Worm (Caenorhabditis elegans) whole organism, L3 larva: ENCODE measurements around the gene K09C4.7.

Experiments
- ama-1 ChIP-seq: fragments of 150-350 bp; optimal IDR thresholded peaks from 2 replicates; lab custom pipeline; 2018
- ceh-28 ChIP-seq: fragments of 150-350 bp; optimal IDR thresholded peaks from 2 replicates; lab custom pipeline; 2014; ENCODE audit warnings: missing biosample characterization, missing genetic modification reagents, missing genetic modification characterization
- egl-5 ChIP-seq: fragments of 150-350 bp; optimal IDR thresholded peaks from 2 replicates; lab custom pipeline; 2017; ENCODE audit warnings: missing biosample characterization, missing genetic modification reagents, missing genetic modification characterization, inconsistent platforms
- elt-1 ChIP-seq: fragments of 150-350 bp; optimal IDR thresholded peaks from 2 replicates; lab custom pipeline; 2014; ENCODE audit warnings: missing biosample characterization, missing genetic modification characterization
- fkh-2 ChIP-seq: fragments of 150-350 bp; optimal IDR thresholded peaks from 2 replicates; lab custom pipeline; 2014; ENCODE audit warnings: missing biosample characterization, missing genetic modification reagents, missing genetic modification characterization
- fos-1 ChIP-seq: fragments of 150-350 bp; optimal IDR thresholded peaks from 2 replicates; lab custom pipeline; 2014; ENCODE audit warnings: missing biosample characterization, missing genetic modification characterization
- hmg-11 ChIP-seq: sonication (generic microtip); optimal IDR thresholded peaks from 2 replicates; lab custom pipeline; 2016; ENCODE audit warnings: missing genetic modification characterization, missing compliant biosample characterization
- mdl-1 ChIP-seq: fragments of 150-350 bp; optimal IDR thresholded peaks from 2 replicates; lab custom pipeline; 2014; ENCODE audit warnings: missing biosample characterization, missing genetic modification characterization
- mml-1 ChIP-seq: fragments of 150-350 bp; sonication (generic microtip); optimal IDR thresholded peaks from 3 replicates; lab custom pipeline; 2014; ENCODE audit warnings: missing biosample characterization, missing genetic modification characterization
- nhr-12 ChIP-seq: fragments of 150-350 bp; optimal IDR thresholded peaks from 2 replicates; lab custom pipeline; 2014; ENCODE audit warnings: missing biosample characterization, missing genetic modification characterization
- nhr-23 ChIP-seq: fragments of 150-350 bp; optimal IDR thresholded peaks from 2 replicates; lab custom pipeline; 2014; ENCODE audit warnings: missing biosample characterization, missing genetic modification reagents, missing genetic modification characterization
- nhr-237 ChIP-seq: fragments of 150-350 bp; optimal IDR thresholded peaks from 2 replicates; lab custom pipeline; 2014; ENCODE audit warnings: missing biosample characterization, missing genetic modification characterization
- nhr-25 ChIP-seq: sonication (generic microtip); optimal IDR thresholded peaks from 2 replicates; lab custom pipeline; 2017; ENCODE audit warnings: missing biosample characterization, missing genetic modification characterization
- nhr-67 ChIP-seq: fragments of 150-350 bp; optimal IDR thresholded peaks from 2 replicates; lab custom pipeline; 2014; ENCODE audit warnings: missing biosample characterization, missing genetic modification characterization
- nhr-76 ChIP-seq: fragments of 150-350 bp; sonication (generic microtip); optimal IDR thresholded peaks from 5 replicates; lab custom pipeline; 2014; ENCODE audit warnings: missing biosample characterization, missing genetic modification characterization
- skn-1 ChIP-seq: fragments of 150-350 bp; optimal IDR thresholded peaks from 2 replicates; lab custom pipeline; 2014; ENCODE audit warnings: missing biosample characterization, missing genetic modification characterization
- snpc-4 ChIP-seq: fragments of 150-350 bp; optimal IDR thresholded peaks from 2 replicates; lab custom pipeline; 2014; ENCODE audit warnings: missing biosample characterization, missing genetic modification characterization
- tbx-2 ChIP-seq: sonication (generic microtip); optimal IDR thresholded peaks from 2 replicates; lab custom pipeline; 2016; ENCODE audit warnings: mild to moderate bottlenecking, missing genetic modification characterization, missing compliant biosample characterization
- unc-62 ChIP-seq: fragments of 150-350 bp; sonication (generic microtip); optimal IDR thresholded peaks from 4 replicates; lab custom pipeline; 2014; ENCODE audit warnings: missing biosample characterization, missing genetic modification reagents, missing genetic modification characterization
- ztf-4 ChIP-seq: fragments of 150-350 bp; optimal IDR thresholded peaks from 2 replicates; lab custom pipeline; 2014; ENCODE audit warnings: missing biosample characterization, missing genetic modification characterization

Gene K09C4.7

ce11 chrX:3315014-3315413 is 42.3 kb downstream of the K09C4.7 start, which contains the start of gene ddr-2:
Gene ddr-2 (plus strand): TSS chrX:3315314.
- TF ChIP-seq snpc-4 = no peak
- TF ChIP-seq ceh-28 (tag; lab: Kevin White, UChicago) = no peak
- TF ChIP-seq mml-1 (tag; lab: Kevin White, UChicago) = no peak
- TF ChIP-seq fos-1 (tag; lab: Kevin White, UChicago) = no peak
- no peak for TF ChIP-seq unc-62
- no peak for TF ChIP-seq ama-1

ce11 chrX:3315891-3316657 is 43.4 kb downstream of the K09C4.7 start:
- TF ChIP-seq fkh-2 (tag; lab: Kevin White, UChicago) = no peak
- peak; percentile 53 for TF ChIP-seq egl-5 (tag; lab: Kevin White, UChicago)

- TF ChIP-seq nhr-25 (no peak), skn-1 (tag; lab: Kevin White, UChicago) (no peak), tbx-2 (tag; lab: Kevin White, UChicago) (no peak), mdl-1 (tag; lab: Kevin White, UChicago) (no peak), hmg-11 (tag; lab: Kevin White, UChicago) (no peak), nhr-76 (tag; lab: Kevin White, UChicago) (no peak), nhr-23 (tag; lab: Kevin White, UChicago) (no peak), nhr-12 (tag; lab: Kevin White, UChicago) (no peak), nhr-237 (tag; lab: Kevin White, UChicago) (no peak), ceh-28 (tag; lab: Kevin White, UChicago) (no peak), ztf-4 (tag; lab: Kevin White, UChicago) (no peak), nhr-67 (no peak), egl-5 (tag; lab: Kevin White, UChicago) (no peak), mml-1 (tag; lab: Kevin White, UChicago) (no peak), elt-1 (no peak)
Measured at ce11 chrX:3316830-3317229, 44.1 kb downstream of the K09C4.7 start.
